Worm (Caenorhabditis elegans): ENCODE results near the gene T24D5.6.

Gene T24D5.6

DNA sequence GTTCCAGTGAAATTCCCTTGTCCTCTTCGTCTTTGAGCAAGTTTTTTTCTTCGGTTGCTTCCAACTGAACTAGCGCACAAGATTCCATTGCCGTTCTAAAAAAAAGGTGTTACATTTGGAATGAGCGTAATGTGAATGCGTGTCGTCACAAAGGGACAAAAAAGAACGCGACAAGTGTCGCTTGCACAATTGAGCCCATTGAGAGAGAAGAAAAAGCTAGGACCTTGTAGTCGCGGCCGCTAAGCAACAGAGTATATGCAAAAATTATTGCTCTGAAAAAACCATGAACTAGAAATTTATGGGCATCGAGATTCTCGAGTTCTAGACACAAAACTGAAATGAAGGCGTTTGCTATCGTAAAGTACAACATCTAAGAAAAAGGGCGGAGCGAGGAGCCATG, 17.1 kb upstream of the T24D5.6 start, which contains the start of gene T24D5.2:
Gene T24D5.2 (minus strand): TSS at position 101 of the 400 bp plus-strand sequence.
- TF ChIP-seq hlh-15 (tag; optimal IDR thresholded peaks at IDR 0.05) (no peak), hlh-30 (tag; optimal IDR thresholded peaks at IDR 0.05; ENCODE audit: insufficient read depth) (no peak), pros-1 (tag; optimal IDR thresholded peaks at IDR 0.05) (no peak), ets-4 (tag; optimal IDR thresholded peaks at IDR 0.05) (no peak), ref-2 (tag; optimal IDR thresholded peaks at IDR 0.05) (no peak), K02D7.2 (tag; optimal IDR thresholded peaks at IDR 0.05) (no peak), nhr-11 (tag; optimal IDR thresholded peaks at IDR 0.05) (no peak), pat-9 (tag; optimal IDR thresholded peaks at IDR 0.05) (no peak), gmeb-2 (tag; optimal IDR thresholded peaks at IDR 0.05) (no peak), ceh-24 (tag; optimal IDR thresholded peaks at IDR 0.05) (no peak), unc-3 (GFP tag; conservative IDR thresholded peaks at IDR 0.05) (no peak), unc-3 (tag; optimal IDR thresholded peaks at IDR 0.05) (no peak), hlh-6 (tag; optimal IDR thresholded peaks at IDR 0.05) (no peak)

DNA sequence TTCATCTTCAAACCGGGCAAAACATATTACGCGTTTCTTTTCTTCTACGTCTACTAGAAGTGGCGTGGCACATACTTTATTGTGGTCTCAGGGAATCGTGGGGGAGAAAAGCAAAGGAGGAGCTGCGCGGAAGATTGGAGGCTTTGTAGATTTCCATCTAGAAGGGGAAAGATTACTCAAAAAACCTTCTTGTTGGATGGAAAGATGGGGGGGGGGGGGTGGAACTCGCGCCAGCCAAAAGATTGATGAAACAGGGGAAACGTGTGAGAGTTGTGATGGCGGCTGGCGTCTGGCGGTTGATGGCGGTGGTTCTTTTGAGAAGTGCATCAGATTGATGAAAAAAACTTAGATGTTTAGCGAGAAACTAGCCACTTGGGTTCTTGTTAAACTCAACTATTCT, 13.9 kb upstream of the T24D5.6 start:
- no peak for TF ChIP-seq ceh-31 (tag; optimal IDR thresholded peaks at IDR 0.05)
- TF ChIP-seq zip-5 (tag; optimal IDR thresholded peaks at IDR 0.05) = no peak
- no peak for TF ChIP-seq unc-86 (tag; optimal IDR thresholded peaks at IDR 0.05)
- TF ChIP-seq ceh-6 (GFP tag; optimal IDR thresholded peaks at IDR 0.05) = no peak
- TF ChIP-seq ceh-45 (GFP tag; IDR thresholded peaks at IDR 0.05) = no peak
- no peak for TF ChIP-seq ceh-30 (tag; optimal IDR thresholded peaks at IDR 0.05)
- TF ChIP-seq ceh-24 (tag; optimal IDR thresholded peaks at IDR 0.05) = no peak
- TF ChIP-seq eyg-1 (tag; optimal IDR thresholded peaks at IDR 0.05) = no peak
- TF ChIP-seq elt-4 (tag; optimal IDR thresholded peaks at IDR 0.05) = no peak
- TF ChIP-seq tbx-2 (tag; optimal IDR thresholded peaks at IDR 0.05) = no peak
- no peak for TF ChIP-seq pros-1 (tag; optimal IDR thresholded peaks at IDR 0.05)
- TF ChIP-seq hlh-15 (tag; optimal IDR thresholded peaks at IDR 0.05) = no peak
- no peak for TF ChIP-seq nhr-232 (tag; optimal IDR thresholded peaks at IDR 0.05)
- TF ChIP-seq fkh-6 (tag; optimal IDR thresholded peaks at IDR 0.05) = no peak
- no peak for TF ChIP-seq K02D7.2 (tag; optimal IDR thresholded peaks at IDR 0.05)
- no peak for TF ChIP-seq fkh-10 (GFP tag; optimal IDR thresholded peaks at IDR 0.05)
- no peak for TF ChIP-seq unc-55 (GFP tag; optimal IDR thresholded peaks at IDR 0.05)

DNA sequence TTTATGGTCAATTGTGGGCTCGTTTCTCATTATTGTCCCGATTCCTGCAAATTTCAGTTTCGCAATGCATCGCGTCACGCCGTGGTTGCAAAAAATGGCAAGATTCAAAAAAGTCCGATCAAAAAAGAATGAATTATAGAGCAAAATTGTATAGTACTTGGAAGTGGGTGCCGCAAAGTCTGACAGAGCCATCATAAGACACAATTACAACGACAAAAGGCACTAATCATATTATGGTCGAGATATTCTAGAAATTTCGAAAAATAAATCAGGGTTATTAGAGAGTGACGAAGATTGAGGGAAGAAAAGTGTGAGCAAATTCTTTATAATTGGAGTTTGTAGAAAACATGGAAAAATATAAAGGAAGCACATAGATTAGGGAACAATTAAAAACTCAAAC, 8.2 kb upstream of the T24D5.6 start:
- TF ChIP-seq fkh-10 (GFP tag; optimal IDR thresholded peaks at IDR 0.05) = no peak
- no peak for TF ChIP-seq ama-1 (optimal IDR thresholded peaks at IDR 0.05)
- TF ChIP-seq ceh-2 (tag; optimal IDR thresholded peaks at IDR 0.05) = no peak
- no peak for TF ChIP-seq ceh-9 (tag; optimal IDR thresholded peaks at IDR 0.05)
- no peak for TF ChIP-seq unc-42 (tag; optimal IDR thresholded peaks at IDR 0.05)
- no peak for TF ChIP-seq eyg-1 (tag; optimal IDR thresholded peaks at IDR 0.05)
- TF ChIP-seq ahr-1 (tag; optimal IDR thresholded peaks at IDR 0.05) = no peak
- no peak for TF ChIP-seq unc-55 (GFP tag; optimal IDR thresholded peaks at IDR 0.05)
- no peak for TF ChIP-seq tbx-7 (tag; optimal IDR thresholded peaks at IDR 0.05)
- TF ChIP-seq ceh-48 (tag; optimal IDR thresholded peaks at IDR 0.05) = no peak
- TF ChIP-seq lim-6 (tag; optimal IDR thresholded peaks at IDR 0.05) = no peak
- TF ChIP-seq ceh-19 (GFP tag; optimal IDR thresholded peaks at IDR 0.05) = no peak
- no peak for TF ChIP-seq sox-4 (tag; optimal IDR thresholded peaks at IDR 0.05)
- no peak for TF ChIP-seq ceh-22 (tag; optimal IDR thresholded peaks at IDR 0.05)
- TF ChIP-seq K09A11.1 (tag; optimal IDR thresholded peaks at IDR 0.05; ENCODE audit: insufficient read depth) = no peak
- TF ChIP-seq ceh-30 (tag; optimal IDR thresholded peaks at IDR 0.05) = no peak
- TF ChIP-seq pat-9 (tag; optimal IDR thresholded peaks at IDR 0.05) = no peak
- no peak for TF ChIP-seq ceh-31 (tag; optimal IDR thresholded peaks at IDR 0.05)
- no peak for TF ChIP-seq nhr-232 (tag; optimal IDR thresholded peaks at IDR 0.05)

DNA sequence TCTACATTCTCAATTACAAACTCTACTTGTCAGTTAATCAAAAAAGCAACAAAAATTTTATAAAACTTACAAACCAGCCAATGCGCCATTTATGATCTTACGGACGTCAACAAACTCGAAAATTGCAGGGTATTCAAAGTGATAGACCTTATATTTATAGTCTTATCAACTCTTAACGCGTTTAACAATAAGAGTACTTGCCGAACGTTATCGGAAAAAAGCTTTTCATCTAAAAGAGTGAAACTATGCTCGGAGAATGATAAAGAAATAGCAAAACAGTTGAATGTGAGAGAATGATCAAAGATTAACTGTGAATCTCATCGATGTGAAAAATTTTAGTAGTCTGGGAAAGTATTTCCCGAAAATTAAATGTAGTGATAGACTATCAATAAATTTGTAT, 7.5 kb upstream of the T24D5.6 start:
- TF ChIP-seq elt-2 (tag; optimal IDR thresholded peaks at IDR 0.05) (peak; percentile 11), nhr-232 (tag; optimal IDR thresholded peaks at IDR 0.05) (no peak)
